Worm (Caenorhabditis elegans) whole organism, L1 larva: ENCODE results near the gene tsp-11.

Source experiments
- C16A3.4 ChIP-seq: fragments of 150-350 bp; optimal IDR thresholded peaks from 2 replicates; lab custom pipeline; 2014; ENCODE audit warnings: missing biosample characterization, missing genetic modification characterization
- dpl-1 ChIP-seq, 3 experiments: fragments of 150-350 bp in 2 of 3; sonication (generic microtip) in 1 of 3; optimal IDR thresholded peaks; 2 replicates each; lab custom pipeline; 2014 to 2017; ENCODE audit warnings: missing biosample characterization in 3 of 3, missing genetic modification characterization in 3 of 3, missing genetic modification reagents in 3 of 3
- efl-1 ChIP-seq, 4 experiments: fragments of 150-350 bp; optimal IDR thresholded peaks in 3 of 4; peaks in 1 of 4; 1 replicate in 1 of 4; 2 replicates in 3 of 4; lab custom pipeline; 2014; ENCODE audit warnings: missing biosample characterization in 2 of 4, missing genetic modification characterization in 2 of 4, missing genetic modification reagents in 2 of 4
- efl-3 ChIP-seq: fragments of 200-800 bp; sonication (Bioruptor generic); optimal IDR thresholded peaks from 2 replicates; lab custom pipeline; 2018; ENCODE audit warnings: mild to moderate bottlenecking, missing genetic modification characterization, missing compliant biosample characterization
- irx-1 ChIP-seq: sonication (generic microtip); optimal IDR thresholded peaks from 2 replicates; lab custom pipeline; 2016; ENCODE audit warnings: missing genetic modification characterization, missing compliant biosample characterization
- lsy-2 ChIP-seq, 2 experiments: fragments of 150-350 bp; optimal IDR thresholded peaks; 2 replicates each; lab custom pipeline; 2014; ENCODE audit warnings: missing biosample characterization in 2 of 2, missing genetic modification characterization in 2 of 2
- mdl-1 ChIP-seq, 2 experiments: fragments of 150-350 bp; optimal IDR thresholded peaks; 2 replicates each; lab custom pipeline; 2014 to 2017; ENCODE audit warnings: missing biosample characterization in 2 of 2, missing genetic modification characterization in 2 of 2, inconsistent platforms in 1 of 2
- nhr-19 ChIP-seq: fragments of 200-800 bp; sonication (Bioruptor generic); conservative IDR thresholded peaks from 2 replicates; pipeline ENCODE4 v1.3.6; 2022; ENCODE audit warnings: missing genetic modification characterization, missing compliant biosample characterization
- nhr-85 ChIP-seq: sonication (generic microtip); peaks from one replicate; lab custom pipeline; 2016; ENCODE audit warnings: missing genetic modification characterization, inconsistent platforms, missing compliant biosample characterization
- nhr-90 ChIP-seq: sonication (generic microtip); optimal IDR thresholded peaks from 2 replicates; lab custom pipeline; 2016; ENCODE audit warnings: mild to moderate bottlenecking, missing genetic modification characterization, missing compliant biosample characterization; ENCODE audit not compliant: poor library complexity

Gene tsp-11

ce11 chrX:9213873-9214341 lies 50.9 kb downstream of the tsp-11 start, which contains the start of gene C35B8.3 (continued):
- TF ChIP-seq dpl-1 (GFP tag; optimal IDR thresholded peaks at IDR 0.05; lab: Kevin White, UChicago): peak in 1 of 3 experiments; percentile 6
- TF ChIP-seq lsy-2 (tag; optimal IDR thresholded peaks at IDR 0.05; lab: Kevin White, UChicago): peak in 1 of 2 experiments; percentile 47
- peak in 1 of 2 experiments; percentile 88 for TF ChIP-seq mdl-1 (tag; optimal IDR thresholded peaks at IDR 0.05; lab: Kevin White, UChicago)
- peak; percentile 91 for TF ChIP-seq nhr-85 (tag; lab: Kevin White, UChicago)
- peak; percentile 40 for TF ChIP-seq C16A3.4 (tag; lab: Kevin White, UChicago)
- no peak for TF ChIP-seq efl-1 (optimal IDR thresholded peaks at IDR 0.05; lab: Kevin White, UChicago)
- TF ChIP-seq efl-1 (GFP tag; optimal IDR thresholded peaks at IDR 0.05 in 1 of 2; lab: Kevin White, UChicago): peak in 1 of 2 experiments; percentile 91
- TF ChIP-seq efl-3: no peak
- TF ChIP-seq nhr-19 (GFP tag; lab: Robert Waterston, UW): peak; percentile 34
- peak; percentile 73 for TF ChIP-seq nhr-90 (tag; lab: Kevin White, UChicago)
- TF ChIP-seq irx-1: no peak
